Fruit fly (Drosophila melanogaster): ENCODE results near the gene CG17646.

CG17646 gene

dm6 chr2L:1732189-1732588, at the start of gene CG17646, which contains the start of gene CG17652:
CG17646 (plus strand) TSS chr2L:1732524.
CG17652 (minus strand) TSS chr2L:1732356.
- no peak for TF ChIP-seq CG17801 (GFP tag; optimal IDR thresholded peaks at IDR 0.05; ENCODE audit: partially characterized antibody)

DNA sequence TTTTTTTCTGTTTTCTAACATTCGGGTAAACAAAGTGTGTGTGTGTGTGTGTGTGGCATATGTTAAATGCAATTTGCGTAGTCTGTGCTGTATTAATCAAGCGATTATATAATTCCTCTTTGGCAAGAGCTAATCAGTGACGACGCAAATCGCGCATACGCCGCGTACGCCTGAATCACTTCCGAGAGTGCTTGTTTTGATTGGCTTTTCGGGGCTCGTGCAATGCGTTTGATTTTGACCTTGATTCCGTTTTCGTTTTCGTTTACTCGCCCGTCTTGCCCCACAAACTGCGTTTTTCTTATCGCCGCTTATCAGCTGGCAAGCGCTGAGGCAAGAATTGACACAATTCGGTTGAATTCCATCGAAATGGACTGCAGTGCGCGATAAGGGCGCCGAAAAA, 39.5 kb upstream of the CG17646 start:
- TF ChIP-seq CG17801 (GFP tag; optimal IDR thresholded peaks at IDR 0.05; ENCODE audit: partially characterized antibody) = no peak

- no peak for TF ChIP-seq CG17801 (GFP tag; optimal IDR thresholded peaks at IDR 0.05; ENCODE audit: partially characterized antibody)
These were observed 36.1 kb upstream of the CG17646 start for dm6 chr2L:1696269-1696668.

dm6 chr2L:1704746-1705145, 27.6 kb upstream of the CG17646 start, which contains the start of gene cpb:
cpb (plus strand) TSS chr2L:1704902.
- TF ChIP-seq CG17801 (GFP tag; optimal IDR thresholded peaks at IDR 0.05; ENCODE audit: partially characterized antibody) = peak; percentile 16

DNA sequence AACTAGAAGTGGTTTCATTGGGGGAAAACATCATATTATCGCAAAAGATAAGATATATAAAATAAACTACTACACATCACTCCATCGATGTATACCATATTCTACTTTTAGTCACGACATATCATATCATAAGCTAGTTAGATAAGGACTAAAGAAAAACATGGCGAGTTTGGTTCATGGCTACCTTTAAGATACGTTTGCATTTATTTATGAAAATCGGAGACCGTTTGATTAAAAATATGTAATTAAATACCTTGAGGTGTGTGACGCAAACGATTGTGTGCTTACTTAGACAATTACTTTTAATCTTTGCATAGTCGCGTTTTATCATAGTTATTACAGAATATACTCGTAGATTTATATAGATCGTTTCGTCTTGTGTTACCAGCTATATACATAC, 25.4 kb upstream of the CG17646 start:
- TF ChIP-seq CG17801 (GFP tag; optimal IDR thresholded peaks at IDR 0.05; ENCODE audit: partially characterized antibody) = no peak

DNA sequence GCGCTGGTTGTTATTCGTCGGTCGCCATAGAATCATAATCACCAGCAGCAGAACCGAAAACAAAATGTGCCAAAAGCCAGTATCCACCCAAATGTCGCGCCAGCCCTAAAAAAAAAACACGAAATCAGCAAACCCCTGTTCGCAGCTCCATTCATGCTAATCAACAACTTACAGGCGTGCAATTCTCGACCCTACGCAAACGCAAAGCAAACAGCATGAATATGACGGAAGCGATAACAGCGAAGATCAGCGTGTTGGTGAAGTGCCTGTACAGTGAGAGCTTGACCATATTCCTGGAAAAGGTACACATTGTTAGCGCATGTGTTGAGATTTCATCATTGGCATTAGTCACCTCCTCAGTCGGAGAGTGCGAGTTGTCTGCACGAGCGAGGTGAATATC, 24.2 kb upstream of the CG17646 start:
- no peak for TF ChIP-seq CG17801 (GFP tag; optimal IDR thresholded peaks at IDR 0.05; ENCODE audit: partially characterized antibody)

DNA sequence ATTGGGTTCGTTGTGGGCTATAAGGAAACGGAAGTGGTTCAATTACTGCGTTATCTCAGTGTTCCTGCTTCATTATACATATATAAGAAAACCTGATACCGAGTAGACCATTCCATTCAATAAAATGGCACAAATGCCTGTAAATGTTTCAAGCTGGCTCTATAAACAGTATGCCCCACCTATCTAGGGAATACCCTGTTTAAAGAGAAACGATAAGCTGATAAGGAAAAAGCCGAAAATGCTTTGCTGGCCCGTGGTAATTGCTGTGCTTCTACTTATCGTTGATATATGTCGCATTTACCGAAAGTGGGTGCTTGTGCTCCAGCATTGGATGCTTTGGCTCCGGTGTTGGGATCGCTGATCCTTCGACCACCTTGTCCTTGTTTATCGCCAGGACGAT, 23.0 kb upstream of the CG17646 start:
- TF ChIP-seq CG17801 (GFP tag; optimal IDR thresholded peaks at IDR 0.05; ENCODE audit: partially characterized antibody) = no peak

DNA sequence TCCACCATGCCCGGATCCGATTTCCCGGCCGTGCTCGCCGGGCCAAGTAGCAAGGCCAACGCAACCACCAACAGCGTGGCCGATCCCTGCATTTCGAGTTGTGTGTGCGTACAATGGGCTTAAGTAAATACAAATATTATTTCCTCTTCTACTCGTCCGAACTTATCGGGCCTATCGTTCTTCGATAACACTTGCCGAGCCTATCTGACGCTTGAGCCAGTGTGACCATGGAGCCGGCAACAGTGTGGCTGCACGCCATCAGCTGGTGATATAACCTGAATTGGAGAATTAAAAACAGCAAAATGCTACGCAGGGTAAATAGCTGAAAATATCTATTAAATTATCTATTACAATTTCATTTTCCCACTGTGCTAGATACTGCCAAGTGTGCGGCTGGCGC, 22.1 kb upstream of the CG17646 start, which contains the start of the genes CG17660 and mRpL48:
TSS of gene CG17660 (minus strand) at position 198 of the 400 bp plus-strand sequence.
TSS of gene mRpL48 (plus strand) at position 239 of the 400 bp plus-strand sequence.
- TF ChIP-seq CG17801 (GFP tag; optimal IDR thresholded peaks at IDR 0.05; ENCODE audit: partially characterized antibody) = peak; percentile 27

DNA sequence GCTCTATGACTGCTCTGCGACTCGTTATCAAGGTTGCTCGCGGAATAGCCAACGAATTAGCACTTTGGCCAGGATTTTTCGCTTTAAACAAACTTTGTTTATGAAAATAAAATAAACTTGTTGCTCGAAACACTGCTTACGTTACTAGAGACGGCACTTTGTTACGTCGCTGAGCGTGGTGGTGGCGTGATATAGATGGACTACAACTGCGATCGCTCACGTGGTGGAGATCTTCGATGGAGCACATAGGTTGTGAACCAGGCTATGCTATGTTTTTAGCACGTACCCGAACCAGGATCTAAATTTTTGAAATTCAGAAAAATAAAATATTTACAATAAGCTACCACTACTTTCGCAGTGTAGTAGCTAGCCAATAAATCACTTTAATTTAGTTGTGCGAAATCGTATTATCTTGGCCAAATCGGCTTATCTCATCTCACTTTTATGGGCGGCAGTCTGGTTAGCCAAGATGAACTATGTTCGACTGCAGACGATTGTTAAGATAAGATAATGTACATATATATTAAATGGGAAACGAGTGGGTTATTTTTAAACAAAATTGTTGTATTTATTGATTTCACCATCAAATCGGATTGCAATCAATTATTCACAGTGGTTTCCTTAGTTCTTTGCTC, 16.5 kb upstream of the CG17646 start, which contains the start of gene frtz:
TSS of gene frtz (minus strand) at position 153 of the 635 bp plus-strand sequence.
- TF ChIP-seq CG17801 (GFP tag; optimal IDR thresholded peaks at IDR 0.05; ENCODE audit: partially characterized antibody) = no peak

DNA sequence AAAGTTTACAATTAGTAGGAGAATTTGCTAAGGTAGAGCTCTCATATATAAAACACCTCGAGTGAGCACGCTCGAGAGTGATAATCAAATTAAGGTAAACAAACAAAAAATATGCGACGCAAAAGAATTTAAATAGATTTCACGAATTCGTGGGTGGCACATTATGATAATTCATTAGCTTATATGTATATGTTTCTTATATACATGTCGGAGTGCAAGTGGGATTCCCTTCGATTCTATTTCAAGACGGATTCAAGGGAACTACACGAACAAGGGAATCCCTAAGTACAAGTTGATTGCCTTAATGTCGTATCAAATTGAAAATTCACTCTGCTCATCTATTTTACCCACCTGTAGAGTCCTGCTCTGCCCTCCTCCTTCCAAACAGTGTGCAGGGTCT, 15.1 kb upstream of the CG17646 start:
- TF ChIP-seq CG17801 (GFP tag; optimal IDR thresholded peaks at IDR 0.05; ENCODE audit: partially characterized antibody) = no peak

dm6 chr2L:1719971-1720370, 12.4 kb upstream of the CG17646 start:
- TF ChIP-seq CG17801 (GFP tag; optimal IDR thresholded peaks at IDR 0.05; ENCODE audit: partially characterized antibody) = no peak

DNA sequence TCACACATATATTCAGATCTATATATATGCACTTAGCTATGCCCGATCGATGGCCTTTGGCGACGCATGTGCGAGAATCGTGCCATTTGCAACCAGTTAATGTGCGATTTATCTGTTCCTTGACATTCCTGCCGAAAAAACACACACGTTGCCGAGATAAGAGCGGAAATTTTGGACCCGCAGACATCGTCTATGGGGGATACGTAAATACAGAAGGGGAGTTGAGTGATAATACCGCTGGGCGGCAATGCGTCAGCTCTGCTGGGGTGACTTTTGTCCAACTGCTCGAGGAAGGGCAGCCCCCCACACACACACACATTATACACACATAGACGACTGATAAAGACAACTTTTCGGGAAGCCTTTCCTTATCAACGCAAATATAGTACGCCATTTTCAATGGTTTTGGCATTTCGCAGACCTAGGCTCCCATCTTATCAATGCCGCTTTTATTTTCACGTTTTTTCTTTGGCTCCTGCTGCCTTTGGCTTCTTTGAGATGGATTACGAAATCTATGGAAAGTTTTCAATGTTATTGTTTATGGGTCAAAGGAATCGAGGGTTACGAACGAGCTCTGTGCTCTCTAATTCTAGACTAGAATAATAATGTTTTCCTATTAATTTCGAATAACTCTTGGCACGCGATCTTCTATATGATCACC, 11.3 kb upstream of the CG17646 start:
- TF ChIP-seq CG17801 (GFP tag; optimal IDR thresholded peaks at IDR 0.05; ENCODE audit: partially characterized antibody) = no peak

DNA sequence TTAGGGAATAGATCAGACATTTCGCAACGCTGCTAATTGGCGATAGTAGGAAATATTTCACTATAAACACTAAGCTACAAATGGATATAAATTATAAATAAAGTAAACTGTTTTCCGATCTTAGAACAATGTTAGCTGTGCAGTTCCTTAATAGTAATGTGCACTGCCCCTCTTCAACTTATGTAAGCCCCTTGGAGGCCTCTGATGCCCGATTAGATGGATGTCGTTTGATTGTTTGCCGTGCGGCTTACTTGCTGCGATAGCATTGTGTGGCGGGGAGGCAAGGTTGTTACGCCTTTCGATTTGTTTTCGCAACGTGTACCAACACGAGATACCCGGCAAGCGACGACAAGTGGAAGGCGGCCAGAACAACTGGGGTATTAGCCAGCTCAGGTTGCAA, 10.1 kb upstream of the CG17646 start:
- TF ChIP-seq CG17801 (GFP tag; optimal IDR thresholded peaks at IDR 0.05; ENCODE audit: partially characterized antibody) = no peak

dm6 chr2L:1723135-1723936, 9.0 kb upstream of the CG17646 start:
- no peak for TF ChIP-seq CG17801 (GFP tag; optimal IDR thresholded peaks at IDR 0.05; ENCODE audit: partially characterized antibody)

dm6 chr2L:1723937-1724591, 8.3 kb upstream of the CG17646 start, which contains the start of gene Rim2:
Rim2 (minus strand) TSS chr2L:1724388.
- TF ChIP-seq CG17801 (GFP tag; optimal IDR thresholded peaks at IDR 0.05; ENCODE audit: partially characterized antibody) = peak; percentile 38
